Worm (Caenorhabditis elegans): ENCODE results near the gene smex-1.

DNA sequence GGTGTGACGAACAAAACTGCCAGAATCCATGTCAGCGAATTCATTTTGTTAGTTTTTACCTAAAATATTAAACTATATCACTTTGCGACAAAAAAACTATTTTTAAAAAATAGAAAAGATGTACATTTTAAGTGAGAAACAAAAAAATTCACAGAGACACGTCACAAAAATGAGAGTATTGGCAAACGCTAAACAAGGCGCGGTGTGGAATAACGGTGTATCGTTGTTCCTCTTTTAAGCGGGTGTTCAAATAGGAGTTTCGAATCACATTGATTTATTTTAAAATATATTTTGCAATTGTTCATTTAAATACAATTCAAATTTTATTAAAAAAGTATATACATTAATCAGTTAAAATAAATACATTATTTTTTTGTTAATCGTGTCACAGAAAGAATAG is 6.8 kb upstream of the smex-1 start, which contains the start of gene sel-9:
- no peak for TF ChIP-seq ztf-25 (GFP tag; IDR thresholded peaks at IDR 0.05)
- TF ChIP-seq ztf-22 (GFP tag; optimal IDR thresholded peaks at IDR 0.05) = no peak
- TF ChIP-seq dpl-1 (GFP tag; optimal IDR thresholded peaks at IDR 0.05) = peak; percentile 50
- TF ChIP-seq ekl-4 (GFP tag; IDR thresholded peaks at IDR 0.05) = no peak
- TF ChIP-seq unc-62 (GFP tag; optimal IDR thresholded peaks at IDR 0.05) = no peak
- no peak for TF ChIP-seq ama-1 (optimal IDR thresholded peaks at IDR 0.05)
- no peak for TF ChIP-seq ama-1 (GFP tag; optimal IDR thresholded peaks at IDR 0.05)
- no peak for TF ChIP-seq Y79H2A.3 (GFP tag; conservative IDR thresholded peaks at IDR 0.05)
- no peak for TF ChIP-seq lsl-1 (GFP tag; optimal IDR thresholded peaks at IDR 0.05)
- TF ChIP-seq Y95B8A.8 (GFP tag; IDR thresholded peaks at IDR 0.05) = no peak
- TF ChIP-seq ceh-40 (GFP tag; IDR thresholded peaks at IDR 0.05) = no peak

Data from whole organism, young adult.